Worm (Caenorhabditis elegans) whole organism, L4 larva: Measurements from ENCODE around the gene paml-1.

Experiments used
- F10B5.3 ChIP-seq: sonication (generic microtip); optimal IDR thresholded peaks from 2 replicates; lab custom pipeline; 2016; ENCODE audit warnings: mild to moderate bottlenecking, missing genetic modification characterization, missing compliant biosample characterization
- F37D6.2 ChIP-seq: sonication (generic microtip); optimal IDR thresholded peaks from 2 replicates; lab custom pipeline; 2016; ENCODE audit warnings: mild to moderate bottlenecking, missing genetic modification characterization, missing compliant biosample characterization
- F49E8.2 ChIP-seq: sonication (generic microtip); optimal IDR thresholded peaks from 2 replicates; lab custom pipeline; 2016; ENCODE audit warnings: missing compliant biosample characterization, mild to moderate bottlenecking, missing genetic modification characterization, borderline replicate concordance
- R02D3.7 ChIP-seq: fragments of 150-350 bp; sonication (generic microtip); optimal IDR thresholded peaks from 3 replicates; lab custom pipeline; 2014; ENCODE audit warnings: missing biosample characterization, missing genetic modification characterization
- Y105C5A.15 ChIP-seq: fragments of 200-800 bp; sonication (Bioruptor generic); IDR thresholded peaks from 2 replicates; pipeline ENCODE4 v1.3.6; 2022; ENCODE audit warnings: missing genetic modification characterization, missing compliant biosample characterization
- Y48G9A.11 ChIP-seq: fragments of 200-800 bp; sonication (Bioruptor generic); IDR thresholded peaks from 2 replicates; pipeline ENCODE4 v1.3.6; 2022; ENCODE audit warnings: missing genetic modification reagents, missing genetic modification characterization, missing compliant biosample characterization
- Y5F2A.4 ChIP-seq: fragments of 200-800 bp; sonication (Bioruptor generic); optimal IDR thresholded peaks from 2 replicates; lab custom pipeline; 2018; ENCODE audit warnings: mild to moderate bottlenecking, missing genetic modification characterization, missing compliant biosample characterization
- ZK337.2 ChIP-seq: fragments of 200-800 bp; sonication (Bioruptor generic); IDR thresholded peaks from 2 replicates; pipeline ENCODE4 v1.3.6; 2022; ENCODE audit warnings: missing genetic modification reagents, missing genetic modification characterization, missing compliant biosample characterization
- aha-1 ChIP-seq: fragments of 150-350 bp; peaks from one replicate; lab custom pipeline; 2014; ENCODE audit warnings: missing biosample characterization, missing genetic modification characterization
- ama-1 ChIP-seq: fragments of 150-350 bp; optimal IDR thresholded peaks from 2 replicates; lab custom pipeline; 2014; ENCODE audit warnings: inconsistent platforms, mixed read lengths
- attf-4 ChIP-seq: sonication (generic microtip); optimal IDR thresholded peaks from 3 replicates; lab custom pipeline; 2017; ENCODE audit warnings: missing biosample characterization, missing genetic modification characterization
- ceh-20 ChIP-seq: fragments of 200-800 bp; sonication (Bioruptor generic); IDR thresholded peaks from 2 replicates; pipeline ENCODE4 v1.3.6; 2022; ENCODE audit warnings: missing genetic modification reagents, missing genetic modification characterization, missing compliant biosample characterization
- ceh-28 ChIP-seq: fragments of 150-350 bp; optimal IDR thresholded peaks from 2 replicates; lab custom pipeline; 2014; ENCODE audit warnings: missing biosample characterization, missing genetic modification reagents, missing genetic modification characterization
- ceh-32 ChIP-seq: sonication (generic microtip); optimal IDR thresholded peaks from 2 replicates; lab custom pipeline; 2016; ENCODE audit warnings: mild to moderate bottlenecking, missing genetic modification characterization, missing compliant biosample characterization; ENCODE audit not compliant: poor library complexity
- ces-1 ChIP-seq: fragments of 150-350 bp; sonication (generic microtip); optimal IDR thresholded peaks from 4 replicates; lab custom pipeline; 2014; ENCODE audit warnings: missing biosample characterization, missing genetic modification reagents, missing genetic modification characterization
- cey-2 ChIP-seq: sonication (generic microtip); optimal IDR thresholded peaks from 3 replicates; lab custom pipeline; 2017; ENCODE audit warnings: missing genetic modification characterization, mild to moderate bottlenecking, missing compliant biosample characterization, antibody characterized with exemption, borderline replicate concordance; ENCODE audit not compliant: insufficient read depth
- ctbp-1 ChIP-seq: fragments of 200-800 bp; sonication (Bioruptor generic); IDR thresholded peaks from 2 replicates; pipeline ENCODE4 v1.3.6; 2022; ENCODE audit warnings: missing genetic modification reagents, missing genetic modification characterization, missing compliant biosample characterization
- daf-16 ChIP-seq, 3 experiments: sonication (generic microtip); optimal IDR thresholded peaks; 2 replicates each; lab custom pipeline; 2016 to 2017; ENCODE audit warnings: missing genetic modification characterization in 3 of 3, missing genetic modification reagents in 3 of 3, mild to moderate bottlenecking in 2 of 3, missing compliant biosample characterization in 2 of 3, missing biosample characterization in 1 of 3, moderate library complexity in 1 of 3
- dmd-6 ChIP-seq: fragments of 200-800 bp; sonication (Bioruptor generic); IDR thresholded peaks from 2 replicates; pipeline ENCODE4 v1.3.6; 2022; ENCODE audit warnings: missing genetic modification reagents, missing genetic modification characterization, missing compliant biosample characterization
- dmd-9 ChIP-seq: fragments of 200-800 bp; sonication (Bioruptor generic); IDR thresholded peaks from 2 replicates; pipeline ENCODE4 v1.3.6; 2022; ENCODE audit warnings: missing genetic modification reagents, missing genetic modification characterization, missing compliant biosample characterization
- dpl-1 ChIP-seq: fragments of 150-350 bp; optimal IDR thresholded peaks from 2 replicates; lab custom pipeline; 2014; ENCODE audit warnings: missing biosample characterization, missing genetic modification reagents, missing genetic modification characterization
- dve-1 ChIP-seq: sonication (generic microtip); optimal IDR thresholded peaks from 2 replicates; lab custom pipeline; 2017; ENCODE audit warnings: antibody characterized with exemption, mild to moderate bottlenecking, missing genetic modification characterization, missing compliant biosample characterization; ENCODE audit not compliant: insufficient read depth
- fkh-10 ChIP-seq: fragments of 150-350 bp; optimal IDR thresholded peaks from 2 replicates; lab custom pipeline; 2014; ENCODE audit warnings: missing biosample characterization, missing genetic modification reagents, missing genetic modification characterization
- fos-1 ChIP-seq: fragments of 150-350 bp; optimal IDR thresholded peaks from 2 replicates; lab custom pipeline; 2014; ENCODE audit warnings: missing biosample characterization, missing genetic modification characterization
- hlh-11 ChIP-seq: fragments of 200-800 bp; sonication (Bioruptor generic); optimal IDR thresholded peaks from 2 replicates; lab custom pipeline; 2018; ENCODE audit warnings: mild to moderate bottlenecking, missing genetic modification characterization, missing compliant biosample characterization
- hlh-30 ChIP-seq: sonication (generic microtip); optimal IDR thresholded peaks from 2 replicates; lab custom pipeline; 2017; ENCODE audit warnings: antibody characterized with exemption, mild to moderate bottlenecking, missing genetic modification characterization, missing compliant biosample characterization; ENCODE audit not compliant: insufficient read depth
- lin-1 ChIP-seq: fragments of 200-800 bp; sonication (Bioruptor generic); IDR thresholded peaks from 2 replicates; pipeline ENCODE4 v1.3.6; 2022; ENCODE audit warnings: missing genetic modification reagents, missing genetic modification characterization, missing compliant biosample characterization
- lin-15B ChIP-seq: fragments of 150-350 bp; sonication (generic microtip); optimal IDR thresholded peaks from 3 replicates; lab custom pipeline; 2014; ENCODE audit warnings: missing biosample characterization, missing genetic modification characterization
- madf-5 ChIP-seq, 2 experiments: fragments of 200-800 bp; sonication (Bioruptor generic); IDR thresholded peaks; 2 replicates each; pipeline ENCODE4 v1.3.6; 2022; ENCODE audit warnings: missing compliant biosample characterization in 2 of 2, missing genetic modification characterization in 2 of 2
- nhr-11 ChIP-seq: fragments of 150-350 bp; optimal IDR thresholded peaks from 2 replicates; lab custom pipeline; 2014; ENCODE audit warnings: missing biosample characterization, missing genetic modification characterization
- nhr-48 ChIP-seq: sonication (generic microtip); optimal IDR thresholded peaks from 2 replicates; lab custom pipeline; 2016; ENCODE audit warnings: mild to moderate bottlenecking, missing genetic modification characterization, missing compliant biosample characterization
- nhr-77 ChIP-seq: fragments of 150-350 bp; optimal IDR thresholded peaks from 2 replicates; lab custom pipeline; 2014; ENCODE audit warnings: missing biosample characterization, missing genetic modification characterization
- php-3 ChIP-seq: fragments of 200-800 bp; sonication (Bioruptor generic); IDR thresholded peaks from 2 replicates; pipeline ENCODE4 v1.3.6; 2022; ENCODE audit warnings: missing genetic modification reagents, missing genetic modification characterization, missing compliant biosample characterization
- pqm-1 ChIP-seq: sonication (generic microtip); optimal IDR thresholded peaks from 2 replicates; lab custom pipeline; 2017; ENCODE audit warnings: missing biosample characterization, missing genetic modification characterization
- rbr-2 ChIP-seq: sonication (generic microtip); optimal IDR thresholded peaks from 2 replicates; lab custom pipeline; 2016; ENCODE audit warnings: missing genotype, missing genetic modification characterization, missing compliant biosample characterization
- spr-1 ChIP-seq: sonication (generic microtip); optimal IDR thresholded peaks from 2 replicates; lab custom pipeline; 2016; ENCODE audit warnings: mild to moderate bottlenecking, missing genetic modification characterization, missing compliant biosample characterization
- unc-130 ChIP-seq: sonication (generic microtip); optimal IDR thresholded peaks from 2 replicates; lab custom pipeline; 2016; ENCODE audit warnings: missing genetic modification reagents, missing genetic modification characterization, missing compliant biosample characterization
- unc-62 ChIP-seq, 3 experiments: fragments of 150-350 bp in 1 of 3; sonication (generic microtip); optimal IDR thresholded peaks in 2 of 3; peaks in 1 of 3; 1 replicate in 1 of 3; 2 replicates in 2 of 3; lab custom pipeline; 2014 to 2017; ENCODE audit warnings: missing biosample characterization in 3 of 3, missing genetic modification characterization in 3 of 3, missing genetic modification reagents in 3 of 3, missing genotype in 1 of 3
- vab-7 ChIP-seq: fragments of 200-800 bp; sonication (Bioruptor generic); IDR thresholded peaks from 2 replicates; pipeline ENCODE4 v1.3.6; 2022; ENCODE audit warnings: missing genetic modification reagents, missing genetic modification characterization, missing compliant biosample characterization
- zfp-3 ChIP-seq: fragments of 200-800 bp; sonication (Bioruptor generic); conservative IDR thresholded peaks from 2 replicates; pipeline ENCODE4 v1.3.6; 2022; ENCODE audit warnings: missing genetic modification reagents, missing genetic modification characterization, missing compliant biosample characterization

Gene paml-1

DNA sequence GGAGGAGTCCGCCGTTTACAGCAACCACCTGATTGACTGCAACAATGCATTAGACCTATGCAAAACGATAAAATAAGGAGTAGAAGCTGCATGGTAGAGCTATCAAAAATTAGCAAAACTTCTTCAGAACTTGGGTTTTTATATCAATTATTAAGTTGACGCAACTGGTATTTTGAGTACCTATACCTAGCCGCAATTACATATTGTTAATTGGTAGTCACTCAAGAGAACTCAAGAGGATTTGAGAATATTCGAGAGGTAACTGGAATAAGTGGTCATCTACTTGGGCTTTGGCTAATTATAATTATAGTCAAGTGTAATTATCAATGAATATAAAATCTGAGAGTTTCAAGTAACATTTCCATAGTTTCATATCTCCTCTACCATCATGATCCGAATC is 32.6 kb downstream of the paml-1 start, which contains the start of the genes T20G5.13 and T20G5.12:
Gene T20G5.13 (minus strand): TSS at position 101 of the 400 bp plus-strand sequence.
Gene T20G5.12 (plus strand): TSS at position 370 of the 400 bp plus-strand sequence.
- TF ChIP-seq madf-5 (GFP tag; IDR thresholded peaks at IDR 0.05; lab: Robert Waterston, UW) (no peak), pqm-1 (tag; lab: Kevin White, UChicago) (no peak), R02D3.7 (no peak), hlh-30 (tag; lab: Kevin White, UChicago) (no peak), dpl-1 (GFP tag; lab: Kevin White, UChicago) (no peak), aha-1 (no peak), dmd-9 (GFP tag; lab: Robert Waterston, UW) (no peak), unc-62 (GFP tag; optimal IDR thresholded peaks at IDR 0.05 in 1 of 2; lab: Kevin White, UChicago) (no peak), unc-62 (tag; optimal IDR thresholded peaks at IDR 0.05; lab: Kevin White, UChicago) (no peak), F10B5.3 (tag; lab: Kevin White, UChicago) (no peak), daf-16 (GFP tag; optimal IDR thresholded peaks at IDR 0.05; lab: Kevin White, UChicago) (no peak), daf-16 (tag; optimal IDR thresholded peaks at IDR 0.05; lab: Kevin White, UChicago) (no peak), rbr-2 (tag; lab: Kevin White, UChicago) (no peak), fkh-10 (GFP tag; lab: Kevin White, UChicago) (no peak), ceh-20 (GFP tag; lab: Robert Waterston, UW) (no peak)

DNA sequence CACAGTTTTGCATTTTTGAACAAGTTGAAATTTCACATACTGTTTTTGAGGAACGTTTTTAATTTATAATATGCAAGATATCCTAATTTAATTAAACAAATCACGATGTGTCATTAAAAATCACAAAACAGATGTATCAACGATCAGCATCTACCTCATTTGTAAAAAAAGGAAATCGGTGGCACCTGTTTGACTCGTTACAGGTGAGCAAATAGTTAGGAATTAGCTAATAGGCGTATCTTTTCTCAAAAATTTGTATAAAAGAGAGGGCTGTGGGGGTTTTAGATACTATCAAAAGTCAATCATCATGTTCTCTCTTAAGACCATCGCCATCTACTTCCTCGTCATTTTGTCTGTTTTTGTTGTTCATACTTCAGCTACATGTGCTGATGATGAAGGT is 34.8 kb downstream of the paml-1 start, which contains the start of gene T20G5.8:
Gene T20G5.8 (plus strand): TSS at position 301 of the 400 bp plus-strand sequence.
- no peak for TF ChIP-seq Y48G9A.11 (GFP tag; lab: Robert Waterston, UW)
- TF ChIP-seq daf-16 (GFP tag; optimal IDR thresholded peaks at IDR 0.05; lab: Kevin White, UChicago) = no peak
- no peak for TF ChIP-seq daf-16 (tag; optimal IDR thresholded peaks at IDR 0.05; lab: Kevin White, UChicago)
- no peak for TF ChIP-seq hlh-11 (tag; lab: Kevin White, UChicago)
- no peak for TF ChIP-seq cey-2 (tag; lab: Kevin White, UChicago)
- TF ChIP-seq ama-1 (lab: Kevin White, UChicago) = no peak
- TF ChIP-seq dve-1 (tag; lab: Kevin White, UChicago) = no peak
- TF ChIP-seq ceh-32 (tag; lab: Kevin White, UChicago) = no peak
- TF ChIP-seq php-3 (GFP tag; lab: Robert Waterston, UW) = no peak
- TF ChIP-seq madf-5 (GFP tag; IDR thresholded peaks at IDR 0.05; lab: Robert Waterston, UW) = no peak
- TF ChIP-seq unc-130 (GFP tag; lab: Kevin White, UChicago) = no peak
- no peak for TF ChIP-seq lin-1
- TF ChIP-seq ces-1 (GFP tag; lab: Kevin White, UChicago) = no peak
- TF ChIP-seq lin-15B = no peak
- no peak for TF ChIP-seq attf-4 (tag; lab: Kevin White, UChicago)
- no peak for TF ChIP-seq Y105C5A.15 (GFP tag; lab: Robert Waterston, UW)
- no peak for TF ChIP-seq F49E8.2
- no peak for TF ChIP-seq nhr-77 (tag; lab: Kevin White, UChicago)
- TF ChIP-seq spr-1 = no peak
- no peak for TF ChIP-seq nhr-48 (tag; lab: Kevin White, UChicago)
- TF ChIP-seq, all 104 proteins: peak for 0

DNA sequence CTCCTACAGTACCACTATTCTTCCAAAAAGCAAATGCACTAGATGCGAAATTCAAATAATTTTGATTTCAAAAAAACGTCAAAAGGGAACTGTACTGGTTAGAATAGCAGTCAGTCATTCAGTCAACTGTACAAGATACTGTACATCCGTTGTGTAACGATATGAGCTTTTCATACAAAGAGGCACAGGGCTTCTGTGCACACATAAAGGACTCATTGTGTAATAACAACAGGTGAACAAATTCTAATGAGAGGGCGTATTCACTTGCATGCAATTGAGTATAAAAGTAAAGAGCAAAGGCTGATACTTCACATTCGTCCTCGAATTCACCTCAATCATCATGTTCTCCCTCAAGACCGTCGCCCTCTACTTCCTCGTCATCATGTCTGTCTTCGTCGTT is 36.5 kb downstream of the paml-1 start, which contains the start of gene dod-6:
Gene dod-6 (plus strand): TSS at position 301 of the 400 bp plus-strand sequence.
- TF ChIP-seq ceh-28 (tag; lab: Kevin White, UChicago) (no peak), nhr-11 (tag; lab: Kevin White, UChicago) (no peak), lin-1 (no peak), ces-1 (GFP tag; lab: Kevin White, UChicago) (no peak), zfp-3 (GFP tag; lab: Robert Waterston, UW) (no peak), F37D6.2 (tag; lab: Kevin White, UChicago) (no peak), ctbp-1 (GFP tag; lab: Robert Waterston, UW) (no peak), ZK337.2 (GFP tag; lab: Robert Waterston, UW) (no peak), vab-7 (GFP tag; lab: Robert Waterston, UW) (no peak), Y48G9A.11 (GFP tag; lab: Robert Waterston, UW) (no peak), fos-1 (tag; lab: Kevin White, UChicago) (no peak), dmd-6 (GFP tag; lab: Robert Waterston, UW) (no peak), Y5F2A.4 (GFP tag; lab: Kevin White, UChicago) (no peak), aha-1 (no peak)
- TF ChIP-seq, all 104 proteins: peak for 0
